Fruit fly (Drosophila melanogaster) whole organism, embryonic: Measurements from ENCODE around the gene sa.

Experiments
- CG14050 ChIP-seq: fragments of 200-800 bp; sonication (Bioruptor generic); IDR thresholded peaks from 3 replicates; pipeline ENCODE4 v1.3.6; 2022; ENCODE audit warnings: missing biosample characterization, missing genetic modification characterization
- CG32772 ChIP-seq: fragments of 200-800 bp; sonication (Bioruptor generic); IDR thresholded peaks from 2 replicates; pipeline ENCODE4 v1.3.6; 2022; ENCODE audit warnings: missing biosample characterization, missing genetic modification characterization
- CG7271 ChIP-seq: fragments of 200-800 bp; sonication (Bioruptor generic); optimal IDR thresholded peaks from 2 replicates; lab custom pipeline; 2018; ENCODE audit warnings: missing biosample characterization, mild to moderate bottlenecking, missing genetic modification characterization, moderate library complexity
- Jarid2 ChIP-seq: fragments of 200-800 bp; sonication (Bioruptor generic); optimal IDR thresholded peaks from 3 replicates; lab custom pipeline; 2017; ENCODE audit warnings: mild to moderate bottlenecking, missing biosample characterization, missing genetic modification reagents, missing genetic modification characterization
- Rfx ChIP-seq: fragments of 200-800 bp; sonication (Bioruptor generic); IDR thresholded peaks from 2 replicates; pipeline ENCODE4 v1.3.6; 2022; ENCODE audit warnings: missing biosample characterization, missing genetic modification characterization
- ato ChIP-seq: fragments of 200-800 bp; sonication (Bioruptor generic); IDR thresholded peaks from 2 replicates; pipeline ENCODE4 v1.3.6; 2022; ENCODE audit warnings: missing biosample characterization, missing genetic modification characterization; ENCODE audit not compliant: partially characterized antibody
- bsh ChIP-seq, 2 experiments: fragments of 200-800 bp; sonication (Bioruptor generic); optimal IDR thresholded peaks; 2 replicates each; lab custom pipeline; 2017 to 2018; ENCODE audit warnings: mild to moderate bottlenecking in 2 of 2, missing biosample characterization in 2 of 2, missing genetic modification characterization in 2 of 2, moderate library complexity in 1 of 2
- caup ChIP-seq: fragments of 200-800 bp; sonication (Bioruptor generic); optimal IDR thresholded peaks from 3 replicates; lab custom pipeline; 2017; ENCODE audit warnings: missing biosample characterization, mild to moderate bottlenecking, missing genetic modification characterization, moderate library complexity; ENCODE audit not compliant: severe bottlenecking
- chinmo ChIP-seq: fragments of 200-800 bp; sonication (Bioruptor generic); IDR thresholded peaks from 4 replicates; pipeline ENCODE4 v1.3.6; 2022; ENCODE audit warnings: missing biosample characterization, missing genetic modification characterization; ENCODE audit not compliant: partially characterized antibody
- en ChIP-seq: fragments of 200-800 bp; sonication (Bioruptor generic); optimal IDR thresholded peaks from 2 replicates; lab custom pipeline; 2016; ENCODE audit warnings: missing biosample characterization, missing genetic modification characterization
- klu ChIP-seq: fragments of 200-800 bp; sonication (Bioruptor generic); IDR thresholded peaks from 2 replicates; pipeline ENCODE4 v1.3.6; 2022; ENCODE audit warnings: missing biosample characterization, missing genetic modification characterization
- stwl ChIP-seq: fragments of 200-800 bp; sonication (Bioruptor generic); optimal IDR thresholded peaks from 3 replicates; lab custom pipeline; 2018; ENCODE audit warnings: missing biosample characterization, mild to moderate bottlenecking, missing genetic modification characterization, moderate library complexity

DNA sequence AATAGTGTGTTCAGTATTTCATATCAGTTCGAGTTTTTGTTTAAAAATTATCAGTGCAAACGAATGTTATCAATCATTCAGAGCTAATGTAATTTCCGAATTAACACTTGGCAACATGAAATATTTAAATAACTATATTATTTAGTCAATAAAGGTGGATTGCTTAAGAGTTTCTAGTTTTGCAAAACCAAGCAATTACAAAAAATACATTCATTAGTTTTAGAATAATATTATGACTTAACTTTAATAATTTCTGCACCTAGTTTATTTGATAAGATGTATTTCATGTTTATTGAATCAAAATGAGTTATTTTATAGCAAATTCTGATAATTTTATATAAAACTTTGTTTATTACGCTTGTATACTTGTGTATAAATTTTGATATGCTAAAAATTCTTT is 23.1 kb downstream of the sa start:
- TF ChIP-seq Jarid2 (GFP tag; lab: Kevin White, UChicago), result no peak
- no peak for TF ChIP-seq CG32772
- no peak for TF ChIP-seq caup (GFP tag; lab: Kevin White, UChicago)
- TF ChIP-seq Rfx (GFP tag; lab: Robert Waterston, UW), result no peak
- TF ChIP-seq klu (GFP tag; lab: Robert Waterston, UW), result no peak
- TF ChIP-seq stwl (tag; lab: Kevin White, UChicago), result no peak
- TF ChIP-seq CG7271 (tag; lab: Kevin White, UChicago), result no peak
- TF ChIP-seq CG14050 (GFP tag; lab: Robert Waterston, UW), result no peak
- TF ChIP-seq chinmo (GFP tag; lab: Robert Waterston, UW), result no peak
- no peak for TF ChIP-seq bsh (GFP tag; optimal IDR thresholded peaks at IDR 0.05; lab: Kevin White, UChicago)
- TF ChIP-seq ato, result no peak
- TF ChIP-seq en, result no peak
